Fruit fly (Drosophila melanogaster) whole organism, pupa: ENCODE results near the gene Best3.

Source experiments
- CG10348 ChIP-seq: fragments of 200-800 bp; sonication (Bioruptor generic); IDR thresholded peaks from 2 replicates; pipeline ENCODE4 v1.3.6; 2022; ENCODE audit warnings: missing biosample characterization, missing genetic modification characterization
- CG13204 ChIP-seq: fragments of 200-800 bp; sonication (Bioruptor generic); optimal IDR thresholded peaks from 2 replicates; lab custom pipeline; 2018; ENCODE audit warnings: missing biosample characterization, mild to moderate bottlenecking, missing genetic modification characterization, moderate library complexity
- CG14655 ChIP-seq: fragments of 200-800 bp; sonication (Bioruptor generic); optimal IDR thresholded peaks from 3 replicates; lab custom pipeline; 2017; ENCODE audit warnings: mild to moderate bottlenecking, missing biosample characterization, missing genetic modification reagents, missing genetic modification characterization
- CG17806 ChIP-seq: fragments of 200-800 bp; sonication (Bioruptor generic); optimal IDR thresholded peaks from 2 replicates; lab custom pipeline; 2018; ENCODE audit warnings: missing biosample characterization, mild to moderate bottlenecking, missing genetic modification characterization, moderate library complexity
- CG32121 ChIP-seq: fragments of 200-800 bp; sonication (Bioruptor generic); IDR thresholded peaks from 2 replicates; pipeline ENCODE4 v1.3.6; 2022; ENCODE audit warnings: missing biosample characterization, missing genetic modification characterization
- CG34367 ChIP-seq: fragments of 200-800 bp; sonication (Bioruptor generic); optimal IDR thresholded peaks from 2 replicates; lab custom pipeline; 2018; ENCODE audit warnings: missing biosample characterization, mild to moderate bottlenecking, missing genetic modification characterization
- CG8159 ChIP-seq: fragments of 200-800 bp; sonication (Bioruptor generic); optimal IDR thresholded peaks from 3 replicates; lab custom pipeline; 2018; ENCODE audit warnings: missing biosample characterization, mild to moderate bottlenecking, missing genetic modification characterization, moderate library complexity
- CG8301 ChIP-seq: fragments of 200-800 bp; sonication (Bioruptor generic); optimal IDR thresholded peaks from 2 replicates; lab custom pipeline; 2018; ENCODE audit warnings: missing biosample characterization, mild to moderate bottlenecking, missing genetic modification characterization
- CG9948 ChIP-seq: fragments of 200-800 bp; sonication (Bioruptor generic); optimal IDR thresholded peaks from 2 replicates; lab custom pipeline; 2018; ENCODE audit warnings: missing biosample characterization, mild to moderate bottlenecking, missing genetic modification characterization, moderate library complexity
- D1 ChIP-seq: fragments of 200-800 bp; sonication (Bioruptor generic); optimal IDR thresholded peaks from 2 replicates; lab custom pipeline; 2018; ENCODE audit warnings: missing biosample characterization, mild to moderate bottlenecking, missing genetic modification characterization, moderate library complexity
- EcR ChIP-seq: fragments of 200-800 bp; sonication (Bioruptor generic); optimal IDR thresholded peaks from 3 replicates; lab custom pipeline; 2019; ENCODE audit warnings: missing biosample characterization, missing genetic modification characterization, mild to moderate bottlenecking, moderate library complexity, missing genetic modification reagents
- Ets98B ChIP-seq: fragments of 200-800 bp; sonication (Bioruptor generic); IDR thresholded peaks from 2 replicates; pipeline ENCODE4 v1.3.6; 2022; ENCODE audit warnings: missing biosample characterization, missing genetic modification characterization
- Snoo ChIP-seq: fragments of 200-800 bp; sonication (Bioruptor generic); optimal IDR thresholded peaks from 3 replicates; lab custom pipeline; 2017; ENCODE audit warnings: missing biosample characterization, mild to moderate bottlenecking, missing genetic modification characterization, inconsistent platforms
- gl ChIP-seq: fragments of 200-800 bp; sonication (Bioruptor generic); optimal IDR thresholded peaks from 2 replicates; lab custom pipeline; 2018; ENCODE audit warnings: missing biosample characterization, mild to moderate bottlenecking, missing genetic modification characterization

- TF ChIP-seq CG13204 (no peak), CG17806 (tag; lab: Kevin White, UChicago) (no peak), CG32121 (GFP tag; lab: Robert Waterston, UW) (no peak), CG14655 (GFP tag; lab: Kevin White, UChicago) (no peak), CG8159 (tag; lab: Kevin White, UChicago) (no peak), CG34367 (no peak), gl (tag; lab: Kevin White, UChicago) (no peak), CG9948 (tag; lab: Kevin White, UChicago) (no peak), CG10348 (GFP tag; lab: Robert Waterston, UW) (no peak), Snoo (no peak), D1 (no peak), Ets98B (no peak), CG8301 (no peak), EcR (no peak)
Observed at dm6 chr3L:15251759-15252322, 50.7 kb downstream of the Best3 start.
